Worm (Caenorhabditis elegans) whole organism, midembryonic: ENCODE measurements around the gene F58A3.4.

Experiments used
- T22C8.4 ChIP-seq: fragments of 200-800 bp; sonication (Bioruptor generic); IDR thresholded peaks from 2 replicates; pipeline ENCODE4 v1.3.6; 2022; ENCODE audit warnings: missing genetic modification characterization, missing compliant biosample characterization
- cog-1 ChIP-seq: sonication (generic microtip); optimal IDR thresholded peaks from 2 replicates; lab custom pipeline; 2016; ENCODE audit warnings: missing genetic modification characterization, missing compliant biosample characterization
- flt-1 ChIP-seq: fragments of 200-800 bp; sonication (Bioruptor generic); IDR thresholded peaks from 2 replicates; pipeline ENCODE4 v1.3.6; 2022; ENCODE audit warnings: missing genetic modification characterization, missing compliant biosample characterization
- klf-2 ChIP-seq: fragments of 200-800 bp; sonication (Bioruptor generic); conservative IDR thresholded peaks from 2 replicates; pipeline ENCODE4 v1.3.6; 2022; ENCODE audit warnings: missing genetic modification reagents, missing genetic modification characterization, missing compliant biosample characterization
- med-1 ChIP-seq: sonication (generic microtip); optimal IDR thresholded peaks from 2 replicates; lab custom pipeline; 2017; ENCODE audit warnings: missing genetic modification characterization, mild to moderate bottlenecking, missing compliant biosample characterization, antibody characterized with exemption, missing genetic modification reagents; ENCODE audit not compliant: insufficient read depth
- ref-1 ChIP-seq: fragments of 200-800 bp; sonication (Bioruptor generic); conservative IDR thresholded peaks from 2 replicates; pipeline ENCODE4 v1.3.6; 2022; ENCODE audit warnings: missing genetic modification reagents, missing genetic modification characterization, missing compliant biosample characterization
- tab-1 ChIP-seq: fragments of 200-800 bp; sonication (Bioruptor generic); IDR thresholded peaks from 2 replicates; pipeline ENCODE4 v1.3.6; 2022; ENCODE audit warnings: missing genetic modification characterization, missing compliant biosample characterization

- TF ChIP-seq klf-2 (GFP tag; lab: Robert Waterston, UW): no peak
- TF ChIP-seq T22C8.4: no peak
- no peak for TF ChIP-seq flt-1 (GFP tag; lab: Robert Waterston, UW)
- no peak for TF ChIP-seq cog-1
- TF ChIP-seq ref-1 (GFP tag; lab: Robert Waterston, UW): no peak
- no peak for TF ChIP-seq tab-1 (GFP tag; lab: Robert Waterston, UW)
- TF ChIP-seq med-1 (GFP tag; lab: Kevin White, UChicago): no peak
These were observed 42.8 kb downstream of the F58A3.4 start, which contains the start of gene K09C8.9 for ce11 chrX:10967698-10968097.
